Fruit fly (Drosophila melanogaster) whole organism, embryonic: ENCODE measurements around the gene mRpL39.

ENCODE experiments used
- BtbVII ChIP-seq: fragments of 200-800 bp; sonication (Bioruptor generic); optimal IDR thresholded peaks from 3 replicates; lab custom pipeline; 2017; ENCODE audit warnings: missing biosample characterization, mild to moderate bottlenecking, missing genetic modification characterization
- C15 ChIP-seq: fragments of 200-800 bp; sonication (Bioruptor generic); IDR thresholded peaks from 3 replicates; pipeline ENCODE4 v1.3.6; 2022; ENCODE audit warnings: missing biosample characterization, missing genetic modification characterization
- CG10267 ChIP-seq: fragments of 200-800 bp; sonication (Bioruptor generic); optimal IDR thresholded peaks from 2 replicates; lab custom pipeline; 2018; ENCODE audit warnings: missing biosample characterization, mild to moderate bottlenecking, missing genetic modification characterization, moderate library complexity
- CG11456 ChIP-seq: fragments of 200-800 bp; sonication (Bioruptor generic); IDR thresholded peaks from 3 replicates; pipeline ENCODE4 v1.3.6; 2022; ENCODE audit warnings: missing biosample characterization, missing genetic modification characterization
- CG15696 ChIP-seq: fragments of 200-800 bp; sonication (Bioruptor generic); optimal IDR thresholded peaks from 2 replicates; lab custom pipeline; 2019; ENCODE audit warnings: missing biosample characterization, mild to moderate bottlenecking, missing genetic modification characterization, moderate library complexity
- CG17829 ChIP-seq: fragments of 200-800 bp; optimal IDR thresholded peaks from 2 replicates; lab custom pipeline; 2019; ENCODE audit warnings: missing biosample characterization, mild to moderate bottlenecking, missing genetic modification characterization, moderate library complexity
- CG34422 ChIP-seq: fragments of 200-800 bp; sonication (Bioruptor generic); IDR thresholded peaks from 3 replicates; pipeline ENCODE4 v1.3.6; 2022; ENCODE audit warnings: missing biosample characterization, missing genetic modification characterization
- CG3847 ChIP-seq: fragments of 200-800 bp; sonication (Bioruptor generic); IDR thresholded peaks from 2 replicates; pipeline ENCODE4 v1.3.6; 2022; ENCODE audit warnings: missing biosample characterization, missing genetic modification characterization
- CG4707 ChIP-seq: fragments of 200-800 bp; sonication (Bioruptor generic); optimal IDR thresholded peaks from 2 replicates; lab custom pipeline; 2018; ENCODE audit warnings: missing biosample characterization, mild to moderate bottlenecking, missing genetic modification characterization, moderate library complexity
- CG6654 ChIP-seq: fragments of 200-800 bp; sonication (Bioruptor generic); optimal IDR thresholded peaks from 2 replicates; lab custom pipeline; 2017; ENCODE audit warnings: missing biosample characterization, mild to moderate bottlenecking, missing genetic modification characterization
- CG6689 ChIP-seq: fragments of 200-800 bp; sonication (Bioruptor generic); IDR thresholded peaks from 2 replicates; pipeline ENCODE4 v1.3.6; 2022; ENCODE audit warnings: missing biosample characterization, missing genetic modification characterization
- CG7271 ChIP-seq: fragments of 200-800 bp; sonication (Bioruptor generic); optimal IDR thresholded peaks from 2 replicates; lab custom pipeline; 2018; ENCODE audit warnings: missing biosample characterization, mild to moderate bottlenecking, missing genetic modification characterization, moderate library complexity
- CG7556 ChIP-seq: fragments of 200-800 bp; sonication (Bioruptor generic); optimal IDR thresholded peaks from 2 replicates; lab custom pipeline; 2017; ENCODE audit warnings: missing biosample characterization, mild to moderate bottlenecking, missing genetic modification characterization
- CG8089 ChIP-seq: fragments of 200-800 bp; sonication (Bioruptor generic); optimal IDR thresholded peaks from 3 replicates; lab custom pipeline; 2016; ENCODE audit warnings: missing biosample characterization, missing genetic modification characterization
- CoRest ChIP-seq: fragments of 200-800 bp; sonication (Bioruptor generic); optimal IDR thresholded peaks from 3 replicates; lab custom pipeline; 2018; ENCODE audit warnings: missing biosample characterization, mild to moderate bottlenecking, missing genetic modification characterization, moderate library complexity
- D ChIP-seq, 2 experiments: fragments of 200-800 bp in 1 of 2; fragments of >200 bp in 1 of 2; sonication (Bioruptor generic) in 1 of 2; optimal IDR thresholded peaks; 2 replicates in 1 of 2; 3 replicates in 1 of 2; lab custom pipeline; 2017; ENCODE audit warnings: mild to moderate bottlenecking in 1 of 2, missing biosample characterization in 1 of 2, missing genetic modification characterization in 1 of 2, missing genetic modification reagents in 1 of 2
- Drgx ChIP-seq: fragments of 200-800 bp; sonication (Bioruptor generic); IDR thresholded peaks from 2 replicates; pipeline ENCODE4 v1.3.6; 2022; ENCODE audit warnings: missing biosample characterization, missing genetic modification characterization
- Eip74EF ChIP-seq, 2 experiments: fragments of 200-800 bp in 1 of 2; fragments of >200 bp in 1 of 2; sonication (Bioruptor generic) in 1 of 2; optimal IDR thresholded peaks; 2 replicates each; lab custom pipeline; 2017 to 2019; ENCODE audit warnings: missing biosample characterization in 2 of 2, missing genetic modification characterization in 2 of 2, mild to moderate bottlenecking in 1 of 2, moderate library complexity in 1 of 2
- HHEX ChIP-seq: fragments of 200-800 bp; sonication (Bioruptor generic); optimal IDR thresholded peaks from 3 replicates; lab custom pipeline; 2017; ENCODE audit warnings: missing biosample characterization, mild to moderate bottlenecking, missing genetic modification characterization, missing genetic modification reagents
- Hr3 ChIP-seq: fragments of 200-800 bp; sonication (Bioruptor generic); optimal IDR thresholded peaks from 3 replicates; lab custom pipeline; 2016; ENCODE audit warnings: missing biosample characterization, missing genetic modification characterization
- Jarid2 ChIP-seq: fragments of 200-800 bp; sonication (Bioruptor generic); optimal IDR thresholded peaks from 3 replicates; lab custom pipeline; 2017; ENCODE audit warnings: mild to moderate bottlenecking, missing biosample characterization, missing genetic modification reagents, missing genetic modification characterization
- Lhr ChIP-seq: fragments of 200-800 bp; sonication (Bioruptor generic); optimal IDR thresholded peaks from 3 replicates; lab custom pipeline; 2017; ENCODE audit warnings: mild to moderate bottlenecking, missing biosample characterization, missing genetic modification reagents, missing genetic modification characterization
- Med ChIP-seq: fragments of 200-800 bp; sonication (Bioruptor generic); peaks from one replicate; lab custom pipeline; 2016; ENCODE audit warnings: missing biosample characterization, missing genetic modification characterization, mild to moderate bottlenecking, inconsistent platforms, moderate library complexity
- Meics ChIP-seq: fragments of 200-800 bp; sonication (Bioruptor generic); optimal IDR thresholded peaks from 2 replicates; lab custom pipeline; 2017; ENCODE audit warnings: missing biosample characterization, mild to moderate bottlenecking, missing genetic modification characterization
- Nf-YC ChIP-seq: fragments of 200-800 bp; optimal IDR thresholded peaks from 3 replicates; lab custom pipeline; 2019; ENCODE audit warnings: missing biosample characterization, mild to moderate bottlenecking, missing genetic modification characterization, moderate library complexity
- Opbp ChIP-seq: fragments of 200-800 bp; sonication (Bioruptor generic); IDR thresholded peaks from 3 replicates; pipeline ENCODE4 v1.3.6; 2022; ENCODE audit warnings: missing biosample characterization, missing genetic modification characterization; ENCODE audit not compliant: partially characterized antibody
- abd-A ChIP-seq: fragments of 200-800 bp; sonication (Bioruptor generic); optimal IDR thresholded peaks from 3 replicates; lab custom pipeline; 2019; ENCODE audit warnings: missing biosample characterization, mild to moderate bottlenecking, missing genetic modification characterization, moderate library complexity
- ac ChIP-seq: fragments of 200-800 bp; sonication (Bioruptor generic); optimal IDR thresholded peaks from 3 replicates; lab custom pipeline; 2017; ENCODE audit warnings: missing biosample characterization, mild to moderate bottlenecking, missing genetic modification characterization
- aop ChIP-seq: fragments of 200-800 bp; sonication (Bioruptor generic); IDR thresholded peaks from 2 replicates; pipeline ENCODE4 v1.3.6; 2022; ENCODE audit warnings: missing biosample characterization, missing genetic modification characterization
- bab2 ChIP-seq: fragments of 200-800 bp; sonication (Bioruptor generic); optimal IDR thresholded peaks from 2 replicates; lab custom pipeline; 2016; ENCODE audit warnings: missing biosample characterization, missing genetic modification characterization
- cad ChIP-seq: fragments of >200 bp; optimal IDR thresholded peaks from 2 replicates; lab custom pipeline; 2017; ENCODE audit warnings: missing biosample characterization, missing genetic modification characterization
- chif ChIP-seq, 2 experiments: fragments of 200-800 bp; sonication (Bioruptor generic); optimal IDR thresholded peaks; 3 replicates each; lab custom pipeline; 2016; ENCODE audit warnings: missing biosample characterization in 2 of 2, missing genetic modification characterization in 2 of 2
- chinmo ChIP-seq: fragments of 200-800 bp; sonication (Bioruptor generic); IDR thresholded peaks from 4 replicates; pipeline ENCODE4 v1.3.6; 2022; ENCODE audit warnings: missing biosample characterization, missing genetic modification characterization; ENCODE audit not compliant: partially characterized antibody
- cwo ChIP-seq: fragments of 200-800 bp; sonication (Bioruptor generic); optimal IDR thresholded peaks from 3 replicates; lab custom pipeline; 2017; ENCODE audit warnings: missing biosample characterization, missing genetic modification characterization, mild to moderate bottlenecking, moderate library complexity, missing genetic modification reagents
- danr ChIP-seq: fragments of 200-800 bp; sonication (Bioruptor generic); IDR thresholded peaks from 2 replicates; pipeline ENCODE4 v1.3.6; 2022; ENCODE audit warnings: missing biosample characterization, missing genetic modification characterization
- disco-r ChIP-seq: fragments of 200-800 bp; sonication (Bioruptor generic); optimal IDR thresholded peaks from 2 replicates; lab custom pipeline; 2016; ENCODE audit warnings: missing biosample characterization, missing genetic modification characterization
- dpn ChIP-seq, 2 experiments: fragments of 200-800 bp; sonication (Bioruptor generic); optimal IDR thresholded peaks; 3 replicates each; lab custom pipeline; 2016; ENCODE audit warnings: missing biosample characterization in 2 of 2, missing genetic modification characterization in 2 of 2
- dysf ChIP-seq: fragments of 200-800 bp; sonication (Bioruptor generic); IDR thresholded peaks from 3 replicates; pipeline ENCODE4 v1.3.6; 2022; ENCODE audit warnings: missing biosample characterization, missing genetic modification characterization
- gro ChIP-seq: fragments of 200-800 bp; sonication (Bioruptor generic); optimal IDR thresholded peaks from 2 replicates; lab custom pipeline; 2016; ENCODE audit warnings: missing biosample characterization, missing genetic modification characterization
- hkb ChIP-seq, 2 experiments: fragments of 200-800 bp in 1 of 2; fragments of >200 bp in 1 of 2; sonication (Bioruptor generic) in 1 of 2; IDR thresholded peaks in 1 of 2; optimal IDR thresholded peaks in 1 of 2; 2 replicates each; pipeline versions ENCODE4 v1.3.6 to Lab custom; 2017 to 2022; ENCODE audit warnings: missing biosample characterization in 1 of 2, missing genetic modification characterization in 1 of 2
- ken ChIP-seq: fragments of 200-800 bp; sonication (Bioruptor generic); IDR thresholded peaks from 3 replicates; pipeline ENCODE4 v1.3.6; 2022; ENCODE audit warnings: missing biosample characterization, missing genetic modification characterization
- lab ChIP-seq: fragments of 200-800 bp; sonication (Bioruptor generic); optimal IDR thresholded peaks from 3 replicates; lab custom pipeline; 2017; ENCODE audit warnings: missing biosample characterization, missing genetic modification characterization, mild to moderate bottlenecking, moderate library complexity, missing genetic modification reagents
- psq ChIP-seq: fragments of 200-800 bp; sonication (Bioruptor generic); optimal IDR thresholded peaks from 2 replicates; lab custom pipeline; 2017; ENCODE audit warnings: missing biosample characterization, missing genetic modification characterization
- schlank ChIP-seq: fragments of 200-800 bp; sonication (Bioruptor generic); optimal IDR thresholded peaks from 2 replicates; lab custom pipeline; 2018; ENCODE audit warnings: missing biosample characterization, mild to moderate bottlenecking, missing genetic modification characterization
- sens-2 ChIP-seq: fragments of 200-800 bp; sonication (Bioruptor generic); IDR thresholded peaks from 2 replicates; pipeline ENCODE4 v1.3.6; 2022; ENCODE audit warnings: missing biosample characterization, missing genetic modification characterization
- slou ChIP-seq: fragments of 200-800 bp; sonication (Bioruptor generic); optimal IDR thresholded peaks from 3 replicates; lab custom pipeline; 2016; ENCODE audit warnings: missing biosample characterization, missing genetic modification characterization
- so ChIP-seq: fragments of 200-800 bp; sonication (Bioruptor generic); IDR thresholded peaks from 3 replicates; pipeline ENCODE4 v1.3.6; 2022; ENCODE audit warnings: missing biosample characterization, missing genetic modification characterization
- sr ChIP-seq: fragments of 200-800 bp; sonication (Bioruptor generic); IDR thresholded peaks from 3 replicates; pipeline ENCODE4 v1.3.6; 2022; ENCODE audit warnings: missing biosample characterization, missing genetic modification characterization
- tup ChIP-seq: fragments of 200-800 bp; sonication (Bioruptor generic); optimal IDR thresholded peaks from 2 replicates; lab custom pipeline; 2016; ENCODE audit warnings: missing biosample characterization, mild to moderate bottlenecking, missing genetic modification characterization, moderate library complexity
- vfl ChIP-seq: fragments of 200-800 bp; sonication (Bioruptor generic); optimal IDR thresholded peaks from 2 replicates; lab custom pipeline; 2016; ENCODE audit warnings: missing biosample characterization, missing genetic modification characterization

Gene mRpL39

DNA sequence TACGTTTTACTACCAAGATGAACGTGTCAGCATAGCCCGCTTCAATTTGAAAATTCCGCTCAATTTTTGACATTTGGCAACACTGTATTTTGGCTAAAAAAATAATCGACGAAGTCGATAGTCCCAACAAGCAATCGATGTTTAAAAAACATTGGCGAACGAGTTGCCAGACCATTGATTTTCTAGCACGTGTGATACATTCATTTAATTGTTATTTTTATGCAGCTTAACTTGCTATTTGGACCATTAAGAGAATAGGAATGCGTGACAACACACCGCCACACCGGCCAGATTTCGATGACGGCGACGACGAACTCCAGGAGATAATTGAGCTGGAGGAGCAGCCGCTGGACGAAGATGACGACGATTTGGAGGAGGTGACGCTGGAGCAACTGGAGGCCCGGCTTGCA is 16.8 kb downstream of the mRpL39 start, which contains the start of gene CG5114 (continued):
- TF ChIP-seq abd-A (peak; percentile 77), CG3847 (peak; percentile 89), dpn (GFP tag; optimal IDR thresholded peaks at IDR 0.05; lab: Kevin White, UChicago) (peak; percentile 40), Meics (GFP tag; lab: Kevin White, UChicago) (no peak), CG6689 (GFP tag; lab: Robert Waterston, UW) (no peak), Jarid2 (GFP tag; lab: Kevin White, UChicago) (no peak), dysf (GFP tag; lab: Robert Waterston, UW) (no peak), Drgx (GFP tag; lab: Robert Waterston, UW) (no peak), chif (GFP tag; optimal IDR thresholded peaks at IDR 0.05; lab: Kevin White, UChicago) (peak; percentile 25 to 51), C15 (GFP tag; lab: Robert Waterston, UW) (no peak), danr (GFP tag; lab: Robert Waterston, UW) (no peak), Med (GFP tag; lab: Kevin White, UChicago) (peak; percentile 94), CG7556 (GFP tag; lab: Kevin White, UChicago) (peak; percentile 6), chinmo (0 out of 4 replicates have a peak, but pooled peaks have one; percentile 85), Eip74EF (GFP tag; optimal IDR thresholded peaks at IDR 0.05; lab: Kevin White, UChicago) (no peak), Hr3 (GFP tag; lab: Kevin White, UChicago) (no peak), Opbp (GFP tag; lab: Robert Waterston, UW) (peak; percentile 94), BtbVII (GFP tag; lab: Kevin White, UChicago) (no peak), HHEX (peak; percentile 24), schlank (no peak), disco-r (GFP tag; lab: Kevin White, UChicago) (no peak), tup (no peak), CG15696 (tag; lab: Kevin White, UChicago) (no peak), Lhr (peak; percentile 38), psq (no peak), aop (GFP tag; lab: Robert Waterston, UW) (no peak), vfl (GFP tag; lab: Kevin White, UChicago) (peak; percentile 14), ken (GFP tag; lab: Robert Waterston, UW) (0 out of 3 replicates have a peak, but pooled peaks have one; percentile 39), CG17829 (tag; lab: Kevin White, UChicago) (peak; percentile 65), slou (GFP tag; lab: Kevin White, UChicago) (no peak), CG34422 (GFP tag; lab: Robert Waterston, UW) (peak; percentile 60; the same call in 2 of the 3 replicates), sens-2 (GFP tag; lab: Robert Waterston, UW) (no peak), gro (GFP tag; lab: Kevin White, UChicago) (peak; percentile 66), CG4707 (GFP tag; lab: Kevin White, UChicago) (no peak), hkb (optimal IDR thresholded peaks at IDR 0.05; lab: Kevin White, UChicago) (no peak), hkb (GFP tag; IDR thresholded peaks at IDR 0.05; lab: Robert Waterston, UW) (no peak), lab (GFP tag; lab: Kevin White, UChicago) (peak; percentile 65), Nf-YC (tag; lab: Kevin White, UChicago) (peak; percentile 37), D (optimal IDR thresholded peaks at IDR 0.05; lab: Kevin White, UChicago) (peak; percentile 78), D (GFP tag; optimal IDR thresholded peaks at IDR 0.05; lab: Kevin White, UChicago) (no peak), CG11456 (GFP tag; lab: Robert Waterston, UW) (no peak), sr (GFP tag; lab: Robert Waterston, UW) (no peak), so (GFP tag; lab: Robert Waterston, UW) (no peak), CG8089 (GFP tag; lab: Kevin White, UChicago) (no peak), CoRest (peak; percentile 45), CG7271 (tag; lab: Kevin White, UChicago) (no peak), ac (GFP tag; lab: Kevin White, UChicago) (no peak), cwo (peak; percentile 96), CG6654 (GFP tag; lab: Kevin White, UChicago) (no peak), cad (GFP tag; lab: Kevin White, UChicago) (no peak), bab2 (GFP tag; lab: Kevin White, UChicago) (peak; percentile 15), CG10267 (tag; lab: Kevin White, UChicago) (peak; percentile 99)
